Worm (Caenorhabditis elegans) whole organism, late embryonic: Measurements from ENCODE around the gene valv-1.
A peak's percentile ranks its signal among the peaks of the same experiment; 100 is the strongest.

Source experiments
- K09A11.1 ChIP-seq: sonication (generic microtip); optimal IDR thresholded peaks from 2 replicates; lab custom pipeline; 2017; ENCODE audit warnings: antibody characterized with exemption, mild to moderate bottlenecking, missing genetic modification characterization, missing compliant biosample characterization; ENCODE audit not compliant: insufficient read depth
- Y22D7AL.16 ChIP-seq: sonication (generic microtip); optimal IDR thresholded peaks from 2 replicates; lab custom pipeline; 2016; ENCODE audit warnings: missing genetic modification characterization, missing compliant biosample characterization
- ceh-18 ChIP-seq: sonication (generic microtip); optimal IDR thresholded peaks from 2 replicates; lab custom pipeline; 2016; ENCODE audit warnings: missing genetic modification characterization, missing compliant biosample characterization
- ceh-22 ChIP-seq: sonication (generic microtip); optimal IDR thresholded peaks from 2 replicates; lab custom pipeline; 2017; ENCODE audit warnings: missing biosample characterization, missing genetic modification characterization
- ceh-24 ChIP-seq: sonication (generic microtip); optimal IDR thresholded peaks from 2 replicates; lab custom pipeline; 2016; ENCODE audit warnings: mild to moderate bottlenecking, missing genetic modification characterization, missing compliant biosample characterization
- ceh-31 ChIP-seq: sonication (generic microtip); optimal IDR thresholded peaks from 2 replicates; lab custom pipeline; 2016; ENCODE audit warnings: missing genetic modification characterization, missing compliant biosample characterization
- ceh-48 ChIP-seq: sonication (generic microtip); optimal IDR thresholded peaks from 2 replicates; lab custom pipeline; 2016; ENCODE audit warnings: missing genetic modification characterization, inconsistent platforms, missing compliant biosample characterization
- che-1 ChIP-seq: sonication (generic microtip); optimal IDR thresholded peaks from 2 replicates; lab custom pipeline; 2016; ENCODE audit warnings: mild to moderate bottlenecking, missing genetic modification characterization, missing compliant biosample characterization
- dve-1 ChIP-seq: sonication (generic microtip); optimal IDR thresholded peaks from 2 replicates; lab custom pipeline; 2017; ENCODE audit warnings: antibody characterized with exemption, mild to moderate bottlenecking, missing genetic modification characterization, missing compliant biosample characterization
- elt-2 ChIP-seq: sonication (generic microtip); optimal IDR thresholded peaks from 2 replicates; lab custom pipeline; 2016; ENCODE audit warnings: missing genetic modification reagents, missing genetic modification characterization, missing compliant biosample characterization
- elt-4 ChIP-seq: sonication (generic microtip); optimal IDR thresholded peaks from 2 replicates; lab custom pipeline; 2016; ENCODE audit warnings: missing genetic modification characterization, missing compliant biosample characterization
- fax-1 ChIP-seq: sonication (generic microtip); optimal IDR thresholded peaks from 2 replicates; lab custom pipeline; 2016; ENCODE audit warnings: missing genotype, missing genetic modification characterization, missing compliant biosample characterization
- fkh-10 ChIP-seq: fragments of 150-350 bp; optimal IDR thresholded peaks from 2 replicates; lab custom pipeline; 2014; ENCODE audit warnings: missing biosample characterization, missing genetic modification reagents, missing genetic modification characterization
- fkh-6 ChIP-seq: sonication (generic microtip); optimal IDR thresholded peaks from 2 replicates; lab custom pipeline; 2016; ENCODE audit warnings: missing genetic modification characterization, missing compliant biosample characterization
- gmeb-2 ChIP-seq: sonication (generic microtip); optimal IDR thresholded peaks from 2 replicates; lab custom pipeline; 2016; ENCODE audit warnings: missing genetic modification characterization, inconsistent platforms, missing compliant biosample characterization
- hlh-13 ChIP-seq: fragments of 200-800 bp; sonication (Bioruptor generic); optimal IDR thresholded peaks from 2 replicates; lab custom pipeline; 2018; ENCODE audit warnings: mild to moderate bottlenecking, missing genetic modification characterization, missing compliant biosample characterization
- hlh-30 ChIP-seq: sonication (generic microtip); optimal IDR thresholded peaks from 2 replicates; lab custom pipeline; 2017; ENCODE audit warnings: antibody characterized with exemption, missing genetic modification characterization, missing compliant biosample characterization; ENCODE audit not compliant: insufficient read depth
- hlh-6 ChIP-seq: sonication (generic microtip); optimal IDR thresholded peaks from 2 replicates; lab custom pipeline; 2016; ENCODE audit warnings: missing genotype, missing genetic modification characterization, missing compliant biosample characterization
- lim-6 ChIP-seq: sonication (generic microtip); optimal IDR thresholded peaks from 2 replicates; lab custom pipeline; 2016; ENCODE audit warnings: missing genetic modification characterization, missing compliant biosample characterization
- lin-11 ChIP-seq: fragments of 200-800 bp; sonication (Bioruptor generic); optimal IDR thresholded peaks from 2 replicates; lab custom pipeline; 2018; ENCODE audit warnings: mild to moderate bottlenecking, missing genetic modification characterization, missing compliant biosample characterization
- mec-3 ChIP-seq: sonication (generic microtip); optimal IDR thresholded peaks from 2 replicates; lab custom pipeline; 2016; ENCODE audit warnings: borderline replicate concordance, missing genetic modification characterization, missing compliant biosample characterization
- nfya-1 ChIP-seq: sonication (generic microtip); optimal IDR thresholded peaks from 2 replicates; lab custom pipeline; 2017; ENCODE audit warnings: missing genetic modification characterization, mild to moderate bottlenecking, missing compliant biosample characterization, antibody characterized with exemption, moderate library complexity
- nhr-11 ChIP-seq: fragments of 150-350 bp; optimal IDR thresholded peaks from 2 replicates; lab custom pipeline; 2014; ENCODE audit warnings: missing biosample characterization, missing genetic modification characterization
- odd-2 ChIP-seq: sonication (generic microtip); optimal IDR thresholded peaks from 2 replicates; lab custom pipeline; 2017; ENCODE audit warnings: antibody characterized with exemption, mild to moderate bottlenecking, missing genetic modification characterization, missing compliant biosample characterization
- pag-3 ChIP-seq: sonication (generic microtip); optimal IDR thresholded peaks from 2 replicates; lab custom pipeline; 2016; ENCODE audit warnings: missing compliant biosample characterization, missing genetic modification characterization, borderline replicate concordance
- pha-2 ChIP-seq: sonication (generic microtip); optimal IDR thresholded peaks from 2 replicates; lab custom pipeline; 2017; ENCODE audit warnings: mild to moderate bottlenecking, missing genetic modification characterization, missing compliant biosample characterization
- pha-4 ChIP-seq: fragments of 150-350 bp; optimal IDR thresholded peaks from 2 replicates; lab custom pipeline; 2018; ENCODE audit warnings: missing biosample characterization, missing genetic modification reagents, missing genetic modification characterization
- pros-1 ChIP-seq: fragments of 150-350 bp; optimal IDR thresholded peaks from 2 replicates; lab custom pipeline; 2014; ENCODE audit warnings: missing biosample characterization, missing genetic modification reagents, missing genetic modification characterization
- ref-2 ChIP-seq: sonication (generic microtip); optimal IDR thresholded peaks from 2 replicates; lab custom pipeline; 2016; ENCODE audit warnings: missing genetic modification characterization, missing compliant biosample characterization
- syd-9 ChIP-seq: sonication (generic microtip); optimal IDR thresholded peaks from 2 replicates; lab custom pipeline; 2016; ENCODE audit warnings: mild to moderate bottlenecking, missing genetic modification characterization, moderate library complexity, missing compliant biosample characterization
- tbx-2 ChIP-seq: sonication (generic microtip); optimal IDR thresholded peaks from 2 replicates; lab custom pipeline; 2016; ENCODE audit warnings: missing genetic modification characterization, missing compliant biosample characterization
- unc-3 ChIP-seq, 2 experiments: fragments of 200-800 bp in 1 of 2; sonication (Bioruptor generic) in 1 of 2; sonication (generic microtip) in 1 of 2; conservative IDR thresholded peaks in 1 of 2; optimal IDR thresholded peaks in 1 of 2; 2 replicates each; pipeline versions ENCODE4 v1.3.6 to Lab custom; 2016 to 2022; ENCODE audit warnings: missing compliant biosample characterization in 2 of 2, missing genetic modification characterization in 2 of 2, missing genetic modification reagents in 1 of 2
- unc-55 ChIP-seq: sonication (generic microtip); optimal IDR thresholded peaks from 2 replicates; lab custom pipeline; 2017; ENCODE audit warnings: missing biosample characterization, missing genetic modification reagents, missing genetic modification characterization
- ztf-16 ChIP-seq: sonication (generic microtip); optimal IDR thresholded peaks from 2 replicates; lab custom pipeline; 2017; ENCODE audit warnings: missing genetic modification characterization, missing compliant biosample characterization

Gene valv-1

ce11 chrIV:7426055-7426454 is 19.1 kb downstream of the valv-1 start (continued):
- no peak for TF ChIP-seq Y22D7AL.16 (tag; lab: Kevin White, UChicago)
- no peak for TF ChIP-seq ztf-16 (tag; lab: Kevin White, UChicago)
- TF ChIP-seq hlh-30 (tag; lab: Kevin White, UChicago), result no peak
- no peak for TF ChIP-seq ref-2 (tag; lab: Kevin White, UChicago)
- no peak for TF ChIP-seq ceh-22 (tag; lab: Kevin White, UChicago)
- TF ChIP-seq unc-3 (GFP tag; conservative IDR thresholded peaks at IDR 0.05; lab: Robert Waterston, UW), result no peak
- no peak for TF ChIP-seq unc-3 (tag; optimal IDR thresholded peaks at IDR 0.05; lab: Kevin White, UChicago)
- TF ChIP-seq lin-11 (tag; lab: Kevin White, UChicago), result no peak
- peak; percentile 87 for TF ChIP-seq ceh-18 (tag; lab: Kevin White, UChicago)

ce11 chrIV:7424198-7424597 is 20.9 kb downstream of the valv-1 start, which contains the start of gene unc-82:
Gene unc-82, plus strand, starts transcription at chrIV:7424498.
- TF ChIP-seq pha-4 (tag; lab: Kevin White, UChicago), result no peak
- no peak for TF ChIP-seq lim-6 (tag; lab: Kevin White, UChicago)
- TF ChIP-seq unc-3 (GFP tag; conservative IDR thresholded peaks at IDR 0.05; lab: Robert Waterston, UW), result no peak
- no peak for TF ChIP-seq unc-3 (tag; optimal IDR thresholded peaks at IDR 0.05; lab: Kevin White, UChicago)
- no peak for TF ChIP-seq ceh-48 (tag; lab: Kevin White, UChicago)
- no peak for TF ChIP-seq pros-1 (tag; lab: Kevin White, UChicago)
- no peak for TF ChIP-seq nhr-11 (tag; lab: Kevin White, UChicago)
- TF ChIP-seq che-1, result no peak
- TF ChIP-seq odd-2 (tag; lab: Kevin White, UChicago), result no peak
- no peak for TF ChIP-seq pha-2 (tag; lab: Kevin White, UChicago)
- no peak for TF ChIP-seq ztf-16 (tag; lab: Kevin White, UChicago)
- TF ChIP-seq lin-11 (tag; lab: Kevin White, UChicago), result no peak
- no peak for TF ChIP-seq elt-4 (tag; lab: Kevin White, UChicago)
- no peak for TF ChIP-seq K09A11.1 (tag; lab: Kevin White, UChicago)
- TF ChIP-seq nfya-1 (tag; lab: Kevin White, UChicago), result no peak

ce11 chrIV:7420913-7421312 is 24.2 kb downstream of the valv-1 start, which contains the start of gene srtx-1:
Gene srtx-1, plus strand, starts transcription at chrIV:7421213.
- no peak for TF ChIP-seq elt-2 (tag; lab: Kevin White, UChicago)
- no peak for TF ChIP-seq ceh-31 (tag; lab: Kevin White, UChicago)
- TF ChIP-seq gmeb-2, result no peak
- TF ChIP-seq elt-4 (tag; lab: Kevin White, UChicago), result no peak
- TF ChIP-seq, all 69 proteins: peak for 0

ce11 chrIV:7418818-7419217 is 26.3 kb downstream of the valv-1 start, which contains the start of gene B0496.6:
Gene B0496.6, plus strand, starts transcription at chrIV:7419118.
- no peak for TF ChIP-seq hlh-13 (GFP tag; lab: Kevin White, UChicago)
- TF ChIP-seq K09A11.1 (tag; lab: Kevin White, UChicago), result no peak
- TF ChIP-seq fax-1 (tag; lab: Kevin White, UChicago), result no peak
- no peak for TF ChIP-seq ceh-24 (tag; lab: Kevin White, UChicago)
- no peak for TF ChIP-seq fkh-10 (GFP tag; lab: Kevin White, UChicago)
- TF ChIP-seq tbx-2 (tag; lab: Kevin White, UChicago), result no peak
- no peak for TF ChIP-seq pros-1 (tag; lab: Kevin White, UChicago)
- no peak for TF ChIP-seq hlh-30 (tag; lab: Kevin White, UChicago)
- no peak for TF ChIP-seq hlh-6 (tag; lab: Kevin White, UChicago)
- TF ChIP-seq unc-55 (GFP tag; lab: Kevin White, UChicago), result no peak
- no peak for TF ChIP-seq syd-9 (tag; lab: Kevin White, UChicago)
- TF ChIP-seq mec-3 (tag; lab: Kevin White, UChicago), result no peak
- TF ChIP-seq fkh-6 (tag; lab: Kevin White, UChicago), result no peak
- TF ChIP-seq ceh-31 (tag; lab: Kevin White, UChicago), result no peak
- no peak for TF ChIP-seq pag-3 (tag; lab: Kevin White, UChicago)
- no peak for TF ChIP-seq dve-1 (tag; lab: Kevin White, UChicago)
